Fruit fly (Drosophila melanogaster) whole organism, prepupa: ENCODE results near the gene noc.

ENCODE experiments used
- Blimp-1 ChIP-seq: fragments of 200-800 bp; sonication (Bioruptor generic); optimal IDR thresholded peaks from 3 replicates; lab custom pipeline; 2017; ENCODE audit warnings: missing biosample characterization, missing genetic modification characterization, mild to moderate bottlenecking, moderate library complexity, missing genetic modification reagents
- CG10631 ChIP-seq: fragments of 200-800 bp; sonication (Bioruptor generic); optimal IDR thresholded peaks from 2 replicates; lab custom pipeline; 2016; ENCODE audit warnings: missing biosample characterization, missing genetic modification characterization
- CG11294 ChIP-seq: fragments of 200-800 bp; sonication (Bioruptor generic); IDR thresholded peaks from 2 replicates; pipeline ENCODE4 v1.3.6; 2022; ENCODE audit warnings: missing biosample characterization, missing genetic modification characterization
- CG11762 ChIP-seq: fragments of 200-800 bp; sonication (Bioruptor generic); optimal IDR thresholded peaks from 3 replicates; lab custom pipeline; 2016; ENCODE audit warnings: missing biosample characterization, missing genetic modification characterization; ENCODE audit not compliant: insufficient read depth
- CG11902 ChIP-seq: fragments of 200-800 bp; sonication (Bioruptor generic); optimal IDR thresholded peaks from 3 replicates; lab custom pipeline; 2016; ENCODE audit warnings: missing biosample characterization, missing genetic modification characterization
- CG15336 ChIP-seq: fragments of 200-800 bp; sonication (Bioruptor generic); IDR thresholded peaks from 2 replicates; pipeline ENCODE4 v1.3.6; 2022; ENCODE audit warnings: missing biosample characterization, missing genetic modification characterization
- CG32006 ChIP-seq: fragments of 200-800 bp; sonication (Bioruptor generic); optimal IDR thresholded peaks from 3 replicates; lab custom pipeline; 2017; ENCODE audit warnings: missing biosample characterization, mild to moderate bottlenecking, missing genetic modification characterization
- CG34406 ChIP-seq: fragments of 200-800 bp; sonication (Bioruptor generic); optimal IDR thresholded peaks from 3 replicates; lab custom pipeline; 2016; ENCODE audit warnings: missing biosample characterization, missing genetic modification characterization
- CG3919 ChIP-seq: fragments of 200-800 bp; sonication (Bioruptor generic); optimal IDR thresholded peaks from 3 replicates; lab custom pipeline; 2016; ENCODE audit warnings: missing biosample characterization, missing genetic modification characterization
- CG6276 ChIP-seq: fragments of 200-800 bp; sonication (Bioruptor generic); optimal IDR thresholded peaks from 2 replicates; lab custom pipeline; 2017; ENCODE audit warnings: missing biosample characterization, mild to moderate bottlenecking, missing genetic modification characterization
- CG6792 ChIP-seq: fragments of 200-800 bp; sonication (Bioruptor generic); optimal IDR thresholded peaks from 3 replicates; lab custom pipeline; 2016; ENCODE audit warnings: missing biosample characterization, missing genetic modification characterization
- CG6854 ChIP-seq: fragments of 200-800 bp; sonication (Bioruptor generic); optimal IDR thresholded peaks from 2 replicates; lab custom pipeline; 2017; ENCODE audit warnings: missing biosample characterization, mild to moderate bottlenecking, missing genetic modification characterization
- CG8119 ChIP-seq: fragments of 200-800 bp; sonication (Bioruptor generic); IDR thresholded peaks from 3 replicates; pipeline ENCODE4 v1.3.6; 2022; ENCODE audit warnings: missing biosample characterization, missing genetic modification characterization
- CG8319 ChIP-seq: fragments of 200-800 bp; sonication (Bioruptor generic); optimal IDR thresholded peaks from 3 replicates; lab custom pipeline; 2016; ENCODE audit warnings: missing biosample characterization, missing genetic modification characterization
- Eip75B ChIP-seq: fragments of 200-800 bp; sonication (Bioruptor generic); optimal IDR thresholded peaks from 3 replicates; lab custom pipeline; 2016; ENCODE audit warnings: missing biosample characterization, missing genetic modification characterization
- Eip78C ChIP-seq: fragments of 200-800 bp; sonication (Bioruptor generic); peaks from one replicate; lab custom pipeline; 2016; ENCODE audit warnings: missing biosample characterization, missing genetic modification characterization
- Eip93F ChIP-seq: fragments of 200-800 bp; sonication (Bioruptor generic); optimal IDR thresholded peaks from 2 replicates; lab custom pipeline; 2016; ENCODE audit warnings: missing biosample characterization, mild to moderate bottlenecking, missing genetic modification characterization
- Ets21C ChIP-seq: fragments of 200-800 bp; sonication (Bioruptor generic); optimal IDR thresholded peaks from 3 replicates; lab custom pipeline; 2016; ENCODE audit warnings: missing biosample characterization, missing genetic modification characterization
- Gug ChIP-seq: fragments of 200-800 bp; sonication (Bioruptor generic); IDR thresholded peaks from 2 replicates; pipeline ENCODE4 v1.3.6; 2022; ENCODE audit warnings: missing biosample characterization, missing genetic modification characterization
- Hr38 ChIP-seq: sonication (Bioruptor generic); optimal IDR thresholded peaks from 2 replicates; lab custom pipeline; 2016; ENCODE audit warnings: missing biosample characterization, missing genetic modification characterization
- Hr4 ChIP-seq: fragments of 200-800 bp; sonication (Bioruptor generic); optimal IDR thresholded peaks from 3 replicates; lab custom pipeline; 2016; ENCODE audit warnings: missing biosample characterization, missing genetic modification characterization
- Lpt ChIP-seq: fragments of 200-800 bp; sonication (Bioruptor generic); optimal IDR thresholded peaks from 3 replicates; lab custom pipeline; 2016; ENCODE audit warnings: missing biosample characterization, missing genetic modification characterization
- Met ChIP-seq: fragments of 200-800 bp; sonication (Bioruptor generic); optimal IDR thresholded peaks from 3 replicates; lab custom pipeline; 2016; ENCODE audit warnings: missing biosample characterization, missing genetic modification characterization
- Sox14 ChIP-seq: fragments of 200-800 bp; sonication (Bioruptor generic); optimal IDR thresholded peaks from 3 replicates; lab custom pipeline; 2016; ENCODE audit warnings: missing biosample characterization, missing genetic modification characterization
- Sox15 ChIP-seq: fragments of 200-800 bp; sonication (Bioruptor generic); optimal IDR thresholded peaks from 3 replicates; lab custom pipeline; 2016; ENCODE audit warnings: missing biosample characterization, missing genetic modification characterization
- acj6 ChIP-seq: fragments of 200-800 bp; sonication (Bioruptor generic); optimal IDR thresholded peaks from 3 replicates; lab custom pipeline; 2016; ENCODE audit warnings: missing biosample characterization, missing genetic modification characterization
- cyc ChIP-seq: fragments of 200-800 bp; sonication (Bioruptor generic); optimal IDR thresholded peaks from 3 replicates; lab custom pipeline; 2016; ENCODE audit warnings: missing biosample characterization, missing genetic modification characterization
- dsx ChIP-seq: fragments of 200-800 bp; optimal IDR thresholded peaks from 3 replicates; lab custom pipeline; 2019; ENCODE audit warnings: missing biosample characterization, mild to moderate bottlenecking, missing genetic modification characterization, moderate library complexity; ENCODE audit not compliant: poor library complexity, severe bottlenecking
- eg ChIP-seq: fragments of 200-800 bp; sonication (Bioruptor generic); IDR thresholded peaks from 3 replicates; pipeline ENCODE4 v1.3.6; 2022; ENCODE audit warnings: missing biosample characterization, missing genetic modification characterization
- fd59A ChIP-seq: fragments of 200-800 bp; sonication (Bioruptor generic); optimal IDR thresholded peaks from 2 replicates; lab custom pipeline; 2017; ENCODE audit warnings: missing biosample characterization, mild to moderate bottlenecking, missing genetic modification characterization, missing genetic modification reagents
- fd85E ChIP-seq: fragments of 200-800 bp; sonication (Bioruptor generic); optimal IDR thresholded peaks from 3 replicates; lab custom pipeline; 2016; ENCODE audit warnings: missing biosample characterization, missing genetic modification characterization
- fkh ChIP-seq: fragments of 200-800 bp; sonication (Bioruptor generic); optimal IDR thresholded peaks from 3 replicates; lab custom pipeline; 2017; ENCODE audit warnings: missing biosample characterization, mild to moderate bottlenecking, missing genetic modification characterization, moderate library complexity
- lz ChIP-seq: fragments of 200-800 bp; sonication (Bioruptor generic); optimal IDR thresholded peaks from 3 replicates; lab custom pipeline; 2016; ENCODE audit warnings: missing biosample characterization, missing genetic modification characterization
- net ChIP-seq: fragments of 200-800 bp; sonication (Bioruptor generic); optimal IDR thresholded peaks from 3 replicates; lab custom pipeline; 2016; ENCODE audit warnings: missing biosample characterization, missing genetic modification characterization
- salr ChIP-seq, 2 experiments: fragments of 200-800 bp; sonication (Bioruptor generic); optimal IDR thresholded peaks; 3 replicates each; lab custom pipeline; 2016 to 2018; ENCODE audit warnings: missing biosample characterization in 2 of 2, missing genetic modification characterization in 2 of 2, mild to moderate bottlenecking in 1 of 2
- ss ChIP-seq, 2 experiments: fragments of 200-800 bp; sonication (Bioruptor generic); optimal IDR thresholded peaks; 2 replicates in 1 of 2; 3 replicates in 1 of 2; lab custom pipeline; 2017 to 2018; ENCODE audit warnings: mild to moderate bottlenecking in 2 of 2, missing biosample characterization in 2 of 2, missing genetic modification characterization in 2 of 2, moderate library complexity in 1 of 2
- svp ChIP-seq: fragments of 200-800 bp; sonication (Bioruptor generic); peaks from one replicate; lab custom pipeline; 2016; ENCODE audit warnings: missing biosample characterization, missing genetic modification characterization

The noc gene

DNA sequence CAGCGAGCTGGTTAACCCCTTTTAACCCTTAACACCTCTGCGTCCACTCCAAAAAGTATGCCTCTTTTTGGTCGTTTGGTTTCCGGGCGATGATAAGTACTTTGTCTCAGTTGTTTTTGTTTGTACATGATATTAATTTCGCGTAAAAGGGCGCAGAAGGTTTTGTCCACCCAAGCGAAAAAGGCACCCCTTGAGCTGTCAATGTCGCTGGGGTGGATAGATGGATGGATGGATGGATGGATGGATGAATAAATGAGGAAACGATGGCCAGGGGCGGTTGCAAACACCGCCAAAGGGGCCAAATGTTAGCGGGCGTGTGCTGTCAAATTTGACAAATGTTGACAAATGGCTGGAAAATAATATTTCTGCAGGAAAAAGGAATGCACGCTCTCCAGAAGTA is 35.5 kb upstream of the noc start:
- no peak for TF ChIP-seq CG6276 (GFP tag; lab: Kevin White, UChicago)
- no peak for TF ChIP-seq CG6792 (GFP tag; lab: Kevin White, UChicago)
- no peak for TF ChIP-seq ss (GFP tag; optimal IDR thresholded peaks at IDR 0.05; lab: Kevin White, UChicago)

DNA sequence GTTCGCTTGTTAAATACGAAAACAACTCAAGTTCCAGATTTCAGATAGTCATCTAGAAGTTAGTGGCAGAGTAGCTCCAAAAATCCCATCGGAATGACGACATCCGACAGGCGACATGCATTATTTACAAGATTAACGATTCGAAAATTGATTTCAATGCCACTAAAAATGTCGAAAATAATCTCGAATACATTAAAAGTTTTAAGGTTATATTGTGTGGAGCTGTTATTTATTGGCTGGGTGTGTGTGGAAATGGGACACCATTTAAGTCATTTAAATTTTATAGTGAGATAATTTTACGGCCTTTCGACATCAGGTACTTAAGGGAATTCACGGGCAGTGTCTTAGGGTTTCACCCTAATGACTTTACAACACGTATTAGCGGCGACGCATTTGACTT is 34.4 kb upstream of the noc start:
- TF ChIP-seq Eip93F (GFP tag; lab: Kevin White, UChicago) (no peak), CG32006 (GFP tag; lab: Kevin White, UChicago) (no peak), acj6 (GFP tag; lab: Kevin White, UChicago) (no peak), Met (GFP tag; lab: Kevin White, UChicago) (no peak), Hr4 (GFP tag; lab: Kevin White, UChicago) (no peak), CG11294 (GFP tag; lab: Robert Waterston, UW) (no peak), cyc (GFP tag; lab: Kevin White, UChicago) (no peak), Sox15 (no peak), fkh (GFP tag; lab: Kevin White, UChicago) (no peak), dsx (GFP tag; lab: Kevin White, UChicago) (no peak), Gug (GFP tag; lab: Robert Waterston, UW) (no peak), CG6276 (GFP tag; lab: Kevin White, UChicago) (no peak), eg (GFP tag; lab: Robert Waterston, UW) (no peak)
- TF ChIP-seq, all 60 proteins: peak for 0

DNA sequence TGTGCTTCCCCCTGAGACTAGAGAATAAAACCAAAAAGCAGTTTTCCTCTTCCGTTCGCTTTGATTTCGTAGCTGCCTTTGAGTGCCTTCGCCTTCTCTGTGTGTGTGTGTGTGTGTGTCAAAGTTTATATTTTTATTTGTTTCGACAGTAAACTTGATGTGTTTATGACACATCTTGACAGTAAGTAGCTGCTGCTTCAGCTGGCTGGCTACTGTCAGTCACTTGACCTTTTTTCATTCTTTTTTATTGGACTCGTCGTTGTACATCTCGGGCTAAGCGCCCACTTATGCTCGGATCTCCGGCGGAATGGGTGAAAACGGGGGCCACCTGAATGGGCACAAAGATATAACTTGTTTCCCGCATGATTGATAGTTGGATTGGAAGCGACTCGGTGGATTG is 33.8 kb upstream of the noc start:
- TF ChIP-seq CG3919 (GFP tag; lab: Kevin White, UChicago) = no peak
- no peak for TF ChIP-seq CG32006 (GFP tag; lab: Kevin White, UChicago)
- no peak for TF ChIP-seq salr (GFP tag; optimal IDR thresholded peaks at IDR 0.05; lab: Kevin White, UChicago)
- no peak for TF ChIP-seq fd85E (GFP tag; lab: Kevin White, UChicago)
- no peak for TF ChIP-seq CG10631 (GFP tag; lab: Kevin White, UChicago)
- TF ChIP-seq CG34406 (GFP tag; lab: Kevin White, UChicago) = no peak
- no peak for TF ChIP-seq CG8319 (GFP tag; lab: Kevin White, UChicago)
- TF ChIP-seq Eip75B = no peak
- TF ChIP-seq CG11902 (GFP tag; lab: Kevin White, UChicago) = no peak
- TF ChIP-seq svp (GFP tag; lab: Kevin White, UChicago) = no peak
- TF ChIP-seq fd59A (GFP tag; lab: Kevin White, UChicago) = no peak
- TF ChIP-seq Sox14 (GFP tag; lab: Kevin White, UChicago) = no peak
- no peak for TF ChIP-seq Gug (GFP tag; lab: Robert Waterston, UW)
- no peak for TF ChIP-seq Hr38 (GFP tag; lab: Kevin White, UChicago)

DNA sequence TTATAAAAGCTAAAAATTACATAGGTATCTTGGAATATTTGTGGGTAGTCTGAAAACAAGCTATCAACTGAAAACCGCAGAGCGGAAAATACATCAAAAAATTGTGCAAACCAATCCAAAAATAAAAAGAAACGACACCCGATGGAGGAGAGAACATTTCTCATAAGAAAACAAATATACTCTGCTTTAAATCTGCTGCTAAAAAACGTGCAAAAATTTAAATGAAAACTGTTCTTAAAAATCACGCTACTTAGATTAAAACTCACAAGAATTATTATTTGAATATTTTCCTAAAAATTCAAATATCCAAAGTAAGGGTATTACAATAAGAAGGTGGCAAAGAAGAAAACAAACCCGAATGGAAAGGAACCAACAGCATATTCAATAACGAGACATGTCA is 33.2 kb upstream of the noc start:
- TF ChIP-seq CG32006 (GFP tag; lab: Kevin White, UChicago) (no peak), CG8119 (GFP tag; lab: Robert Waterston, UW) (no peak), Lpt (GFP tag; lab: Kevin White, UChicago) (no peak), CG34406 (GFP tag; lab: Kevin White, UChicago) (no peak), lz (GFP tag; lab: Kevin White, UChicago) (no peak), Hr38 (GFP tag; lab: Kevin White, UChicago) (no peak), salr (GFP tag; optimal IDR thresholded peaks at IDR 0.05; lab: Kevin White, UChicago) (no peak), Met (GFP tag; lab: Kevin White, UChicago) (peak; percentile 1), cyc (GFP tag; lab: Kevin White, UChicago) (no peak), CG6854 (GFP tag; lab: Kevin White, UChicago) (no peak), CG8319 (GFP tag; lab: Kevin White, UChicago) (no peak), net (no peak), Ets21C (GFP tag; lab: Kevin White, UChicago) (no peak), fkh (GFP tag; lab: Kevin White, UChicago) (no peak), svp (GFP tag; lab: Kevin White, UChicago) (no peak), CG15336 (peak; percentile 51), CG6792 (GFP tag; lab: Kevin White, UChicago) (no peak), CG3919 (GFP tag; lab: Kevin White, UChicago) (no peak), CG11294 (GFP tag; lab: Robert Waterston, UW) (no peak), Blimp-1 (GFP tag; lab: Kevin White, UChicago) (no peak), CG11762 (GFP tag; lab: Kevin White, UChicago) (no peak), Eip78C (peak; percentile 61)
